Worm (Caenorhabditis elegans) whole organism, early embryonic: ENCODE measurements around the gene H34I24.2.

Experiments used
- B0310.2 ChIP-seq: sonication (generic microtip); optimal IDR thresholded peaks from 2 replicates; lab custom pipeline; 2016; ENCODE audit warnings: mild to moderate bottlenecking, missing genetic modification characterization, missing compliant biosample characterization
- F13C5.2 ChIP-seq: sonication (generic microtip); optimal IDR thresholded peaks from 2 replicates; lab custom pipeline; 2017; ENCODE audit warnings: mild to moderate bottlenecking, missing genetic modification characterization, inconsistent platforms, missing compliant biosample characterization
- aly-1 ChIP-seq: sonication (generic microtip); optimal IDR thresholded peaks from 2 replicates; lab custom pipeline; 2016; ENCODE audit warnings: missing genetic modification characterization, missing compliant biosample characterization
- ama-1 ChIP-seq: fragments of 150-350 bp; optimal IDR thresholded peaks from 2 replicates; lab custom pipeline; 2014
- ceh-36 ChIP-seq: sonication (generic microtip); optimal IDR thresholded peaks from 2 replicates; lab custom pipeline; 2016; ENCODE audit warnings: missing genetic modification characterization, inconsistent platforms, missing compliant biosample characterization
- ets-7 ChIP-seq: sonication (generic microtip); optimal IDR thresholded peaks from 2 replicates; lab custom pipeline; 2016; ENCODE audit warnings: missing genotype, missing genetic modification characterization, missing compliant biosample characterization
- flt-1 ChIP-seq: fragments of 200-800 bp; sonication (Bioruptor generic); IDR thresholded peaks from 2 replicates; pipeline ENCODE4 v1.3.6; 2022; ENCODE audit warnings: missing genetic modification characterization, missing compliant biosample characterization
- hmbx-1 ChIP-seq: sonication (generic microtip); optimal IDR thresholded peaks from 2 replicates; lab custom pipeline; 2016; ENCODE audit warnings: mild to moderate bottlenecking, missing genetic modification characterization, missing compliant biosample characterization
- hmg-4 ChIP-seq: fragments of 200-800 bp; sonication (Bioruptor generic); optimal IDR thresholded peaks from 2 replicates; lab custom pipeline; 2018; ENCODE audit warnings: mild to moderate bottlenecking, missing genetic modification characterization, missing compliant biosample characterization
- hnd-1 ChIP-seq: sonication (generic microtip); optimal IDR thresholded peaks from 2 replicates; lab custom pipeline; 2016; ENCODE audit warnings: missing genetic modification characterization, missing compliant biosample characterization
- pes-1 ChIP-seq: fragments of 200-800 bp; sonication (Bioruptor generic); IDR thresholded peaks from 2 replicates; pipeline ENCODE4 v1.3.6; 2022; ENCODE audit warnings: missing genetic modification reagents, missing genetic modification characterization, missing compliant biosample characterization
- scrt-1 ChIP-seq: fragments of 200-800 bp; sonication (Bioruptor generic); IDR thresholded peaks from 2 replicates; pipeline ENCODE4 v1.3.6; 2022; ENCODE audit warnings: missing genetic modification characterization, missing compliant biosample characterization
- tbx-37 ChIP-seq: fragments of 200-800 bp; sonication (Bioruptor generic); conservative IDR thresholded peaks from 2 replicates; pipeline ENCODE4 v1.3.6; 2022; ENCODE audit warnings: missing genetic modification reagents, missing genetic modification characterization, missing compliant biosample characterization
- tra-4 ChIP-seq: sonication (generic microtip); optimal IDR thresholded peaks from 2 replicates; lab custom pipeline; 2017; ENCODE audit warnings: missing genetic modification characterization, missing compliant biosample characterization

ce11 chrIII:2804461-2804860, 37.4 kb upstream of the H34I24.2 start:
- TF ChIP-seq ceh-36 (tag; lab: Kevin White, UChicago) (no peak), ama-1 (no peak), hnd-1 (no peak), hmbx-1 (tag; lab: Kevin White, UChicago) (no peak), hmg-4 (GFP tag; lab: Kevin White, UChicago) (no peak), pes-1 (GFP tag; lab: Robert Waterston, UW) (no peak), tra-4 (tag; lab: Kevin White, UChicago) (no peak), aly-1 (tag; lab: Kevin White, UChicago) (no peak), ets-7 (tag; lab: Kevin White, UChicago) (no peak), scrt-1 (GFP tag; lab: Robert Waterston, UW) (no peak), flt-1 (no peak), F13C5.2 (tag; lab: Kevin White, UChicago) (no peak), B0310.2 (tag; lab: Kevin White, UChicago) (no peak), tbx-37 (no peak)
